Fruit fly (Drosophila melanogaster) whole organism, embryonic: ENCODE measurements around the gene CG17472.
A peak's percentile ranks its signal among the peaks of the same experiment; 100 is the strongest.

Experiments
- Atf3 ChIP-seq: fragments of 200-800 bp; sonication (Bioruptor generic); optimal IDR thresholded peaks from 3 replicates; lab custom pipeline; 2016; ENCODE audit warnings: missing biosample characterization, missing genetic modification characterization
- CG10366 ChIP-seq: fragments of 200-800 bp; sonication (Bioruptor generic); IDR thresholded peaks from 2 replicates; pipeline ENCODE4 v1.3.6; 2022; ENCODE audit warnings: missing biosample characterization, missing genetic modification characterization
- CG10565 ChIP-seq: fragments of 200-800 bp; sonication (Bioruptor generic); optimal IDR thresholded peaks from 3 replicates; lab custom pipeline; 2016; ENCODE audit warnings: missing biosample characterization, mild to moderate bottlenecking, missing genetic modification characterization
- CG12769 ChIP-seq: fragments of 200-800 bp; sonication (Bioruptor generic); optimal IDR thresholded peaks from 2 replicates; lab custom pipeline; 2019; ENCODE audit warnings: missing biosample characterization, mild to moderate bottlenecking, missing genetic modification characterization, moderate library complexity
- CG12942 ChIP-seq: fragments of 200-800 bp; sonication (Bioruptor generic); optimal IDR thresholded peaks from 3 replicates; lab custom pipeline; 2016; ENCODE audit warnings: missing biosample characterization, missing genetic modification characterization
- CG13624 ChIP-seq: fragments of 200-800 bp; sonication (Bioruptor generic); optimal IDR thresholded peaks from 2 replicates; lab custom pipeline; 2016; ENCODE audit warnings: missing biosample characterization, missing genetic modification characterization
- CG14710 ChIP-seq: fragments of 200-800 bp; sonication (Bioruptor generic); optimal IDR thresholded peaks from 3 replicates; lab custom pipeline; 2019; ENCODE audit warnings: missing biosample characterization, mild to moderate bottlenecking, missing genetic modification characterization, moderate library complexity
- CG14860 ChIP-seq: fragments of 200-800 bp; sonication (Bioruptor generic); IDR thresholded peaks from 3 replicates; pipeline ENCODE4 v1.3.6; 2022; ENCODE audit warnings: missing biosample characterization, missing genetic modification characterization; ENCODE audit not compliant: partially characterized antibody
- CG15073 ChIP-seq: fragments of 200-800 bp; sonication (Bioruptor generic); optimal IDR thresholded peaks from 2 replicates; lab custom pipeline; 2016; ENCODE audit warnings: missing biosample characterization, missing genetic modification characterization
- CG15514 ChIP-seq: fragments of 200-800 bp; sonication (Bioruptor generic); optimal IDR thresholded peaks from 3 replicates; lab custom pipeline; 2017; ENCODE audit warnings: missing biosample characterization, missing genetic modification characterization, mild to moderate bottlenecking, moderate library complexity, missing genetic modification reagents
- CG15601 ChIP-seq: fragments of 200-800 bp; sonication (Bioruptor generic); optimal IDR thresholded peaks from 3 replicates; lab custom pipeline; 2019; ENCODE audit warnings: missing biosample characterization, mild to moderate bottlenecking, missing genetic modification characterization, moderate library complexity
- CG15696 ChIP-seq: fragments of 200-800 bp; sonication (Bioruptor generic); optimal IDR thresholded peaks from 2 replicates; lab custom pipeline; 2019; ENCODE audit warnings: missing biosample characterization, mild to moderate bottlenecking, missing genetic modification characterization, moderate library complexity
- CG2129 ChIP-seq: fragments of 200-800 bp; sonication (Bioruptor generic); IDR thresholded peaks from 2 replicates; pipeline ENCODE4 v1.3.6; 2022; ENCODE audit warnings: missing biosample characterization, missing genetic modification characterization; ENCODE audit not compliant: partially characterized antibody
- CG4424 ChIP-seq: fragments of 200-800 bp; sonication (Bioruptor generic); optimal IDR thresholded peaks from 3 replicates; lab custom pipeline; 2016; ENCODE audit warnings: missing biosample characterization, missing genetic modification characterization
- CG6791 ChIP-seq: fragments of 200-800 bp; sonication (Bioruptor generic); IDR thresholded peaks from 3 replicates; pipeline ENCODE4 v1.3.6; 2022; ENCODE audit warnings: missing biosample characterization, missing genetic modification characterization; ENCODE audit not compliant: partially characterized antibody
- CG7271 ChIP-seq: fragments of 200-800 bp; sonication (Bioruptor generic); optimal IDR thresholded peaks from 2 replicates; lab custom pipeline; 2018; ENCODE audit warnings: missing biosample characterization, mild to moderate bottlenecking, missing genetic modification characterization, moderate library complexity
- CG7839 ChIP-seq: fragments of 200-800 bp; sonication (Bioruptor generic); optimal IDR thresholded peaks from 3 replicates; lab custom pipeline; 2018; ENCODE audit warnings: missing biosample characterization, mild to moderate bottlenecking, missing genetic modification characterization, moderate library complexity
- CG8089 ChIP-seq: fragments of 200-800 bp; sonication (Bioruptor generic); optimal IDR thresholded peaks from 3 replicates; lab custom pipeline; 2016; ENCODE audit warnings: missing biosample characterization, missing genetic modification characterization
- CG8281 ChIP-seq: fragments of 200-800 bp; sonication (Bioruptor generic); optimal IDR thresholded peaks from 2 replicates; lab custom pipeline; 2018; ENCODE audit warnings: missing biosample characterization, mild to moderate bottlenecking, missing genetic modification characterization, moderate library complexity
- CG8359 ChIP-seq: fragments of 200-800 bp; sonication (Bioruptor generic); optimal IDR thresholded peaks from 2 replicates; lab custom pipeline; 2017; ENCODE audit warnings: missing biosample characterization, mild to moderate bottlenecking, missing genetic modification characterization, borderline replicate concordance
- CHES-1-like ChIP-seq: fragments of 200-800 bp; sonication (Bioruptor generic); optimal IDR thresholded peaks from 2 replicates; lab custom pipeline; 2016; ENCODE audit warnings: missing biosample characterization, missing genetic modification characterization
- Dad ChIP-seq: fragments of 200-800 bp; sonication (Bioruptor generic); optimal IDR thresholded peaks from 3 replicates; lab custom pipeline; 2016; ENCODE audit warnings: missing biosample characterization, missing genetic modification characterization
- Dbx ChIP-seq: fragments of 200-800 bp; sonication (Bioruptor generic); IDR thresholded peaks from 3 replicates; pipeline ENCODE4 v1.3.6; 2022; ENCODE audit warnings: missing biosample characterization, missing genetic modification characterization
- Dek ChIP-seq: fragments of 200-800 bp; sonication (Bioruptor generic); optimal IDR thresholded peaks from 3 replicates; lab custom pipeline; 2019; ENCODE audit warnings: missing biosample characterization, mild to moderate bottlenecking, missing genetic modification characterization, moderate library complexity
- Doc3 ChIP-seq: fragments of 200-800 bp; sonication (Bioruptor generic); IDR thresholded peaks from 3 replicates; pipeline ENCODE4 v1.3.6; 2022; ENCODE audit warnings: missing biosample characterization, missing genetic modification characterization; ENCODE audit not compliant: partially characterized antibody
- Ets97D ChIP-seq: fragments of 200-800 bp; sonication (Bioruptor generic); optimal IDR thresholded peaks from 3 replicates; lab custom pipeline; 2016; ENCODE audit warnings: missing biosample characterization, missing genetic modification characterization
- HLH4C ChIP-seq: fragments of 200-800 bp; sonication (Bioruptor generic); IDR thresholded peaks from 3 replicates; pipeline ENCODE4 v1.3.6; 2022; ENCODE audit warnings: missing biosample characterization, missing genetic modification characterization; ENCODE audit not compliant: partially characterized antibody
- HmgD ChIP-seq: fragments of 200-800 bp; sonication (Bioruptor generic); optimal IDR thresholded peaks from 3 replicates; lab custom pipeline; 2016; ENCODE audit warnings: missing biosample characterization, missing genetic modification characterization
- Hr3 ChIP-seq: fragments of 200-800 bp; sonication (Bioruptor generic); optimal IDR thresholded peaks from 3 replicates; lab custom pipeline; 2016; ENCODE audit warnings: missing biosample characterization, missing genetic modification characterization
- Hr51 ChIP-seq, 2 experiments: fragments of 200-800 bp; sonication (Bioruptor generic); optimal IDR thresholded peaks; 2 replicates in 1 of 2; 3 replicates in 1 of 2; lab custom pipeline; 2016 to 2018; ENCODE audit warnings: missing biosample characterization in 2 of 2, missing genetic modification characterization in 2 of 2, mild to moderate bottlenecking in 1 of 2, moderate library complexity in 1 of 2
- Mad ChIP-seq: fragments of 200-800 bp; sonication (Bioruptor generic); optimal IDR thresholded peaks from 2 replicates; lab custom pipeline; 2016; ENCODE audit warnings: missing biosample characterization, missing genetic modification characterization
- NFAT ChIP-seq: fragments of 200-800 bp; sonication (Bioruptor generic); IDR thresholded peaks from 2 replicates; pipeline ENCODE4 v1.3.6; 2022; ENCODE audit warnings: missing biosample characterization, missing genetic modification characterization
- Oaz ChIP-seq: fragments of 200-800 bp; sonication (Bioruptor generic); IDR thresholded peaks from 2 replicates; pipeline ENCODE4 v1.3.6; 2022; ENCODE audit warnings: missing biosample characterization, missing genetic modification characterization
- Optix ChIP-seq: fragments of 200-800 bp; sonication (Bioruptor generic); IDR thresholded peaks from 3 replicates; pipeline ENCODE4 v1.3.6; 2022; ENCODE audit warnings: missing biosample characterization, missing genetic modification characterization
- Sry-β ChIP-seq: fragments of 200-800 bp; sonication (Bioruptor generic); optimal IDR thresholded peaks from 2 replicates; lab custom pipeline; 2018; ENCODE audit warnings: missing biosample characterization, mild to moderate bottlenecking, missing genetic modification characterization, moderate library complexity
- chif ChIP-seq, 2 experiments: fragments of 200-800 bp; sonication (Bioruptor generic); optimal IDR thresholded peaks; 3 replicates each; lab custom pipeline; 2016; ENCODE audit warnings: missing biosample characterization in 2 of 2, missing genetic modification characterization in 2 of 2
- hbn ChIP-seq: fragments of 200-800 bp; sonication (Bioruptor generic); IDR thresholded peaks from 2 replicates; pipeline ENCODE4 v1.3.6; 2022; ENCODE audit warnings: missing biosample characterization, missing genetic modification characterization; ENCODE audit not compliant: partially characterized antibody
- hth ChIP-seq: fragments of >200 bp; optimal IDR thresholded peaks from 2 replicates; lab custom pipeline; 2017; ENCODE audit warnings: inconsistent platforms
- lov ChIP-seq, 2 experiments: fragments of 200-800 bp in 1 of 2; fragments of >200 bp in 1 of 2; sonication (Bioruptor generic) in 1 of 2; IDR thresholded peaks in 1 of 2; optimal IDR thresholded peaks in 1 of 2; 2 replicates in 1 of 2; 3 replicates in 1 of 2; pipeline versions ENCODE4 v1.3.6 to Lab custom; 2017 to 2022; ENCODE audit warnings: missing biosample characterization in 1 of 2, missing genetic modification characterization in 1 of 2
- nerfin-2 ChIP-seq: fragments of 200-800 bp; sonication (Bioruptor generic); IDR thresholded peaks from 2 replicates; pipeline ENCODE4 v1.3.6; 2022; ENCODE audit warnings: missing biosample characterization, missing genetic modification characterization; ENCODE audit not compliant: partially characterized antibody
- prd ChIP-seq, 3 experiments: fragments of >200 bp in 2 of 3; fragments of 200-800 bp in 1 of 3; sonication (Bioruptor generic) in 1 of 3; optimal IDR thresholded peaks in 2 of 3; IDR thresholded peaks in 1 of 3; 2 replicates in 2 of 3; 3 replicates in 1 of 3; pipeline versions ENCODE4 v1.3.6 to Lab custom; 2017 to 2022; ENCODE audit warnings: missing biosample characterization in 1 of 3, missing genetic modification characterization in 1 of 3
- scrt ChIP-seq: fragments of 200-800 bp; sonication (Bioruptor generic); optimal IDR thresholded peaks from 2 replicates; lab custom pipeline; 2018; ENCODE audit warnings: missing biosample characterization, mild to moderate bottlenecking, missing genetic modification characterization, moderate library complexity
- seq ChIP-seq: fragments of 200-800 bp; sonication (Bioruptor generic); IDR thresholded peaks from 2 replicates; pipeline ENCODE4 v1.3.6; 2022; ENCODE audit warnings: missing biosample characterization, missing genetic modification characterization
- slbo ChIP-seq: fragments of 200-800 bp; sonication (Bioruptor generic); IDR thresholded peaks from 2 replicates; pipeline ENCODE4 v1.3.6; 2022; ENCODE audit warnings: missing biosample characterization, missing genetic modification characterization
- stwl ChIP-seq: fragments of 200-800 bp; sonication (Bioruptor generic); optimal IDR thresholded peaks from 3 replicates; lab custom pipeline; 2018; ENCODE audit warnings: missing biosample characterization, mild to moderate bottlenecking, missing genetic modification characterization, moderate library complexity
- wdn ChIP-seq: fragments of 200-800 bp; sonication (Bioruptor generic); IDR thresholded peaks from 2 replicates; pipeline ENCODE4 v1.3.6; 2022; ENCODE audit warnings: missing biosample characterization, missing genetic modification characterization
- wor ChIP-seq: fragments of 200-800 bp; sonication (Bioruptor generic); IDR thresholded peaks from 2 replicates; pipeline ENCODE4 v1.3.6; 2022; ENCODE audit warnings: missing biosample characterization, missing genetic modification characterization
- zfh1 ChIP-seq: fragments of 200-800 bp; sonication (Bioruptor generic); IDR thresholded peaks from 3 replicates; pipeline ENCODE4 v1.3.6; 2022; ENCODE audit warnings: missing biosample characterization, missing genetic modification characterization

CG17472 gene

DNA sequence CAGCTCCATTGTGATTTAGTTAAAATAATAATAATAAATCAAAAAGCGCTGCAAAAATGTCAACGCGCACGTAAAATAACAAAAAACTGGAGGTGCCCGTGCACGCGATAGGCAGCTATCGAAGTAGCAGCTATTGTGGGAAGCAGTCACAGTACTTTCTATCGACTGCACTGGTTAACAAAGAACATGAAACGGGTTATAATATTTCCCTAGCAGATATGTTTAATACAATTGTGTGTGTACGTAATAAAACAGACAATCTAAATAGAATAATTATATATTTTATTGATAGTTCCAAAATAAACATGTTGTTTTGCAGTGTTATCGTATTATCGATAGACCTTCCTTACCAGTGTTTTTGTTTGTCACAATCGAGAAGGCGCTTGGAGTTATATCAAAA lies 41.6 kb downstream of the CG17472 start, which contains the start of the genes CG31678 and IKKepsilon (continued):
- TF ChIP-seq nerfin-2 (peak; percentile 97), Ets97D (GFP tag; lab: Kevin White, UChicago) (peak; percentile 26), chif (GFP tag; optimal IDR thresholded peaks at IDR 0.05; lab: Kevin White, UChicago) (no peak), stwl (tag; lab: Kevin White, UChicago) (peak; percentile 63), Hr3 (GFP tag; lab: Kevin White, UChicago) (peak; percentile 34), CG6791 (GFP tag; lab: Robert Waterston, UW) (peak; percentile 90), zfh1 (GFP tag; lab: Robert Waterston, UW) (peak; percentile 25; the same call in 1 of the 3 replicates), HLH4C (GFP tag; lab: Robert Waterston, UW) (peak; percentile 98), CG7271 (tag; lab: Kevin White, UChicago) (no peak), CG10366 (peak; percentile 17; the same call in 1 of the 2 replicates), Hr51 (GFP tag; optimal IDR thresholded peaks at IDR 0.05; lab: Kevin White, UChicago) (peak in 1 of 2 experiments; percentile 2), scrt (GFP tag; lab: Kevin White, UChicago) (no peak), Doc3 (peak; percentile 74), lov (optimal IDR thresholded peaks at IDR 0.05; lab: Kevin White, UChicago) (no peak), lov (GFP tag; IDR thresholded peaks at IDR 0.05; lab: Robert Waterston, UW) (no peak), Optix (no peak), CG15073 (GFP tag; lab: Kevin White, UChicago) (no peak), CG12942 (GFP tag; lab: Kevin White, UChicago) (no peak), CG8281 (no peak), CG12769 (tag; lab: Kevin White, UChicago) (no peak), CG8089 (GFP tag; lab: Kevin White, UChicago) (no peak), Dbx (GFP tag; lab: Robert Waterston, UW) (no peak), CG2129 (GFP tag; lab: Robert Waterston, UW) (peak; percentile 73), CG14860 (peak; percentile 92), Dek (tag; lab: Kevin White, UChicago) (no peak), CHES-1-like (GFP tag; lab: Kevin White, UChicago) (no peak), Atf3 (GFP tag; lab: Kevin White, UChicago) (no peak), CG13624 (GFP tag; lab: Kevin White, UChicago) (no peak), CG7839 (tag; lab: Kevin White, UChicago) (peak; percentile 37), CG15601 (tag; lab: Kevin White, UChicago) (no peak), wor (GFP tag; lab: Robert Waterston, UW) (no peak), Sry-β (GFP tag; lab: Kevin White, UChicago) (peak; percentile 88), CG15514 (GFP tag; lab: Kevin White, UChicago) (peak; percentile 58), Dad (GFP tag; lab: Kevin White, UChicago) (no peak), Oaz (GFP tag; lab: Robert Waterston, UW) (no peak), CG4424 (peak; percentile 52), seq (no peak), CG14710 (peak; percentile 61), hth (lab: Kevin White, UChicago) (no peak), wdn (GFP tag; lab: Robert Waterston, UW) (no peak), CG15696 (tag; lab: Kevin White, UChicago) (no peak), hbn (peak; percentile 86), slbo (peak; percentile 70), prd (optimal IDR thresholded peaks at IDR 0.05; lab: Kevin White, UChicago) (no peak), prd (GFP tag; IDR thresholded peaks at IDR 0.05; lab: Robert Waterston, UW) (peak; percentile 28; the same call in 1 of the 3 replicates), CG8359 (GFP tag; lab: Kevin White, UChicago) (no peak), Mad (GFP tag; lab: Kevin White, UChicago) (peak; percentile 36), NFAT (GFP tag; lab: Robert Waterston, UW) (no peak), CG10565 (no peak), HmgD (GFP tag; lab: Kevin White, UChicago) (no peak)
